Worm (Caenorhabditis elegans) whole organism, young adult: Measurements from ENCODE around the gene F11D11.3.

Experiments
- F22D6.2 ChIP-seq: sonication (generic microtip); optimal IDR thresholded peaks from 2 replicates; lab custom pipeline; 2016; ENCODE audit warnings: mild to moderate bottlenecking, missing genetic modification characterization, missing compliant biosample characterization
- nfya-1 ChIP-seq: sonication (generic microtip); optimal IDR thresholded peaks from 2 replicates; lab custom pipeline; 2017; ENCODE audit warnings: antibody characterized with exemption, missing compliant biosample characterization, missing genetic modification characterization, borderline replicate concordance; ENCODE audit not compliant: insufficient read depth
- unc-62 ChIP-seq: fragments of 150-350 bp; optimal IDR thresholded peaks from 2 replicates; lab custom pipeline; 2014; ENCODE audit warnings: missing biosample characterization, missing genetic modification reagents, missing genetic modification characterization

ce11 chrV:18787417-18787918 is 27.4 kb upstream of the F11D11.3 start, which contains the start of gene Y17D7B.2:
- TF ChIP-seq unc-62 (GFP tag; lab: Kevin White, UChicago) (no peak), nfya-1 (tag; lab: Kevin White, UChicago) (no peak), F22D6.2 (no peak)
